Worm (Caenorhabditis elegans) whole organism, L4/young adult: ENCODE results near the gene ceh-79.

Experiments
- W03F9.2 ChIP-seq: fragments of 150-350 bp; optimal IDR thresholded peaks from 2 replicates; lab custom pipeline; 2014; ENCODE audit warnings: missing biosample characterization, missing genetic modification characterization
- dao-5 ChIP-seq: sonication (generic microtip); optimal IDR thresholded peaks from 2 replicates; lab custom pipeline; 2016; ENCODE audit warnings: missing genotype, missing genetic modification characterization, moderate library complexity, missing compliant biosample characterization
- him-1 ChIP-seq: sonication (generic microtip); optimal IDR thresholded peaks from 2 replicates; lab custom pipeline; 2016; ENCODE audit warnings: missing genotype, missing genetic modification reagents, missing genetic modification characterization, missing compliant biosample characterization

ceh-79 gene

ce11 chrV:13342235-13342634 lies 40.6 kb downstream of the ceh-79 start:
- TF ChIP-seq dao-5 (tag; lab: Kevin White, UChicago) (no peak), him-1 (tag; lab: Kevin White, UChicago) (no peak), W03F9.2 (tag; lab: Kevin White, UChicago) (no peak)

ce11 chrV:13345867-13346328 lies 44.3 kb downstream of the ceh-79 start, which contains the start of gene twk-43:
twk-43 (plus strand) TSS chrV:13346278.
- TF ChIP-seq dao-5 (tag; lab: Kevin White, UChicago): no peak

- TF ChIP-seq W03F9.2 (tag; lab: Kevin White, UChicago) (no peak), dao-5 (tag; lab: Kevin White, UChicago) (no peak), him-1 (tag; lab: Kevin White, UChicago) (no peak)
These were observed 48.7 kb downstream of the ceh-79 start for ce11 chrV:13350302-13350701.

ce11 chrV:13351773-13352172 lies 50.1 kb downstream of the ceh-79 start:
- TF ChIP-seq dao-5 (tag; lab: Kevin White, UChicago) (no peak), him-1 (tag; lab: Kevin White, UChicago) (no peak), W03F9.2 (tag; lab: Kevin White, UChicago) (no peak)

ce11 chrV:13352415-13352814 lies 50.8 kb downstream of the ceh-79 start:
- no peak for TF ChIP-seq dao-5 (tag; lab: Kevin White, UChicago)
- TF ChIP-seq W03F9.2 (tag; lab: Kevin White, UChicago): no peak
- no peak for TF ChIP-seq him-1 (tag; lab: Kevin White, UChicago)
